Worm (Caenorhabditis elegans): ENCODE data around the gene C47E12.14.

The C47E12.14 gene

ce11 chrIV:9976284-9976683 is at the start of gene C47E12.14:
TSS of gene C47E12.14 (minus strand) at chrIV:9976384.
- TF ChIP-seq nhr-25 (tag; optimal IDR thresholded peaks at IDR 0.05), result no peak
- TF ChIP-seq unc-55 (GFP tag; optimal IDR thresholded peaks at IDR 0.05), result no peak
- no peak for TF ChIP-seq skn-1 (tag; optimal IDR thresholded peaks at IDR 0.05)
- TF ChIP-seq sma-3 (GFP tag; optimal IDR thresholded peaks at IDR 0.05), result no peak
- no peak for TF ChIP-seq dmd-4 (tag; optimal IDR thresholded peaks at IDR 0.05)
- no peak for TF ChIP-seq nhr-21 (tag; optimal IDR thresholded peaks at IDR 0.05)
- no peak for TF ChIP-seq aly-2 (tag; optimal IDR thresholded peaks at IDR 0.05)
- TF ChIP-seq mbf-1 (tag; optimal IDR thresholded peaks at IDR 0.05), result no peak
- no peak for TF ChIP-seq nhr-77 (tag; optimal IDR thresholded peaks at IDR 0.05)
- no peak for TF ChIP-seq unc-39 (tag; optimal IDR thresholded peaks at IDR 0.05)
- no peak for TF ChIP-seq peb-1 (tag; optimal IDR thresholded peaks at IDR 0.05)
- TF ChIP-seq sem-4 (tag; optimal IDR thresholded peaks at IDR 0.05), result no peak
- TF ChIP-seq elt-3 (tag; optimal IDR thresholded peaks at IDR 0.05), result no peak
- no peak for TF ChIP-seq elt-1 (tag; optimal IDR thresholded peaks at IDR 0.05)
- TF ChIP-seq alr-1 (tag; optimal IDR thresholded peaks at IDR 0.05), result no peak
- no peak for TF ChIP-seq ztf-4 (tag; optimal IDR thresholded peaks at IDR 0.05)

DNA sequence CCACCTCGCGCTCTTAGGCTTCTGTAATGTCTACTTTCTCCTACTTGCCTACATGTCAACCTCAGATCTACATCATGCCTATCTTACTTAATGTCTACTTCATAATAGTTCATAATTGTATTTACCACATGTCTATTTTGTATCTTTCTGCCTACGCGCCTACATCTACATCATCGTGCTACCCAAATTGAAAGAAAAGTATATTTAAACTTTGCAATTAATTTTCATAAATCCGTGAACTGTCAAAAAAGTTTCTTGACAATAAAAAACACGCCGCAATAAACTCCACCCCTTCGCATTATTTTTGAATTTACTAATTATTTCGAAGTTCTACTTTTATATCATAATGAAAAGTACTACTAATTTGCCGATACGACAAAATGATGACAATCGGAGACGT is 46.8 kb upstream of the C47E12.14 start, which contains the start of gene F44D12.8:
F44D12.8 (plus strand) TSS at position 301 of the 400 bp plus-strand sequence.
- TF ChIP-seq nhr-237 (tag; optimal IDR thresholded peaks at IDR 0.05), result no peak
- no peak for TF ChIP-seq sma-9 (GFP tag; optimal IDR thresholded peaks at IDR 0.05)
- no peak for TF ChIP-seq sma-9 (tag; optimal IDR thresholded peaks at IDR 0.05)
- no peak for TF ChIP-seq sma-3 (GFP tag; optimal IDR thresholded peaks at IDR 0.05)
- TF ChIP-seq alr-1 (tag; optimal IDR thresholded peaks at IDR 0.05), result no peak

DNA sequence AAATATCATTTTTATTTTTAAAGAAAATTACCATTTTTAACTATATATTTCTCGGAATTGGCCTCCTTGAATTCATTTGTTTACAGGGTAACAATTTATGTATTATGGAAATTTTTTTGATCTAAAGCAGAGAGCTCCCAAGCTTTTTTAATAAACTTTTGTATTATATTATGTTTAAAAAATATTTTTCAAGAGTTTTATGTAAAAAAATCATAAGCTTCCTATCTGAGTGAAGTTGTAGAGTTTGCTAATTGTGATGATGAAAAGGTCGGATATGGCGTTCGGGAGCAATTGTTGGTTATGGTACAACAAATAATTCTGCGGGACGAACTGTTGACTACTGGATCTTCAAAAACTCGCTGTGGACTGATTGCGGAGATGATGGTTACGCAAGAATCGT is 45.1 kb upstream of the C47E12.14 start, which contains the start of gene F44D12.19:
F44D12.19 (plus strand) TSS at position 301 of the 400 bp plus-strand sequence.
- no peak for TF ChIP-seq ztf-1 (GFP tag; conservative IDR thresholded peaks at IDR 0.05)
- TF ChIP-seq sem-4 (tag; optimal IDR thresholded peaks at IDR 0.05), result no peak
- TF ChIP-seq mbf-1 (tag; optimal IDR thresholded peaks at IDR 0.05), result no peak
- no peak for TF ChIP-seq nhr-21 (tag; optimal IDR thresholded peaks at IDR 0.05)
- no peak for TF ChIP-seq nhr-25 (tag; optimal IDR thresholded peaks at IDR 0.05)
- no peak for TF ChIP-seq aly-2 (tag; optimal IDR thresholded peaks at IDR 0.05)
- TF ChIP-seq nhr-237 (tag; optimal IDR thresholded peaks at IDR 0.05), result no peak
- TF ChIP-seq C34F6.9 (tag; optimal IDR thresholded peaks at IDR 0.05), result no peak
- TF ChIP-seq egl-27 (tag; optimal IDR thresholded peaks at IDR 0.05), result no peak
- TF ChIP-seq elt-1 (tag; optimal IDR thresholded peaks at IDR 0.05), result no peak
- no peak for TF ChIP-seq nhr-129 (tag; optimal IDR thresholded peaks at IDR 0.05)
- no peak for TF ChIP-seq Y55F3AM.14 (GFP tag; optimal IDR thresholded peaks at IDR 0.05)
- TF ChIP-seq nhr-11 (tag; optimal IDR thresholded peaks at IDR 0.05), result no peak
- no peak for TF ChIP-seq ceh-82 (tag; optimal IDR thresholded peaks at IDR 0.05)
- no peak for TF ChIP-seq mab-5 (tag; optimal IDR thresholded peaks at IDR 0.05)
- no peak for TF ChIP-seq lin-13 (GFP tag; optimal IDR thresholded peaks at IDR 0.05)
- TF ChIP-seq fos-1 (tag; optimal IDR thresholded peaks at IDR 0.05), result no peak
- TF ChIP-seq nhr-10 (tag; optimal IDR thresholded peaks at IDR 0.05), result no peak
- TF ChIP-seq R02D3.7 (tag; optimal IDR thresholded peaks at IDR 0.05), result no peak
- no peak for TF ChIP-seq zag-1 (tag; optimal IDR thresholded peaks at IDR 0.05)

DNA sequence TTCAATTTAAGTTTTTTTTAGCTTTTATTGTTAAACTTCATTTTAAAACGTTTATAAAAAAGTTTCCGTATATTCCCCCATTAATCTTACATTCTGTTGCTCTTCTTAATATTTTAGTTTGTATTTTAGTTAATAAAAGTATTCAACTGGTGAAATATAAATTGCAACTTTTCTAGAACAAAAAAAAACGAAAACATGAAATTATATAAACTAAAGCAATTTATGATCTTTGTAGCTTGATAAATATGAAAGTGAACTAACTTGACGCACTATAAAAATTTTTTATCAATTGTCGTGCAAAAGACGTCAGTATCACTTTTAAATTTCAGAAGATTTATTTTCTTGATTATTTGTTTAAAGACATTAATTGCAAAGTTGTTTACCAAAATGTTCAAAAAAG is 41.4 kb upstream of the C47E12.14 start, which contains the start of gene F44D12.2:
F44D12.2 (minus strand) TSS at position 101 of the 400 bp plus-strand sequence.
- TF ChIP-seq nhr-11 (tag; optimal IDR thresholded peaks at IDR 0.05), result no peak
- TF ChIP-seq fos-1 (tag; optimal IDR thresholded peaks at IDR 0.05), result peak; percentile 7

- TF ChIP-seq lin-11 (tag; optimal IDR thresholded peaks at IDR 0.05) (no peak), skn-1 (tag; optimal IDR thresholded peaks at IDR 0.05) (no peak), peb-1 (tag; optimal IDR thresholded peaks at IDR 0.05) (no peak), Y55F3AM.14 (GFP tag; optimal IDR thresholded peaks at IDR 0.05) (no peak), alr-1 (tag; optimal IDR thresholded peaks at IDR 0.05) (no peak), zag-1 (tag; optimal IDR thresholded peaks at IDR 0.05) (no peak), blmp-1 (tag; optimal IDR thresholded peaks at IDR 0.05; ENCODE audit: insufficient read depth) (no peak), unc-62 (GFP tag; optimal IDR thresholded peaks at IDR 0.05) (no peak), snpc-4 (tag; optimal IDR thresholded peaks at IDR 0.05) (no peak), ceh-16 (tag; optimal IDR thresholded peaks at IDR 0.05) (no peak), ama-1 (optimal IDR thresholded peaks at IDR 0.05) (no peak), unc-39 (tag; optimal IDR thresholded peaks at IDR 0.05) (no peak), F13H6.1 (tag; optimal IDR thresholded peaks at IDR 0.05) (no peak), nhr-25 (tag; optimal IDR thresholded peaks at IDR 0.05) (no peak), sem-4 (tag; optimal IDR thresholded peaks at IDR 0.05) (no peak)
Measured at ce11 chrIV:10016977-10017376, 40.8 kb upstream of the C47E12.14 start, which contains the start of gene ent-7. TSS of gene ent-7 (plus strand) at chrIV:10017277.
